Worm (Caenorhabditis elegans) whole organism, L1 larva: ENCODE data around the gene gem-1.
A peak's percentile ranks its signal among the peaks of the same experiment; 100 is the strongest.

ENCODE experiments used
- C16A3.4 ChIP-seq: fragments of 150-350 bp; optimal IDR thresholded peaks from 2 replicates; lab custom pipeline; 2014; ENCODE audit warnings: missing biosample characterization, missing genetic modification characterization
- F16B12.6 ChIP-seq: fragments of 150-350 bp; optimal IDR thresholded peaks from 2 replicates; lab custom pipeline; 2014; ENCODE audit warnings: missing biosample characterization, missing genetic modification characterization
- Y116A8C.19 ChIP-seq: sonication (generic microtip); optimal IDR thresholded peaks from 2 replicates; lab custom pipeline; 2016; ENCODE audit warnings: missing compliant biosample characterization, missing genetic modification characterization, borderline replicate concordance
- aha-1 ChIP-seq: fragments of 150-350 bp; optimal IDR thresholded peaks from 2 replicates; lab custom pipeline; 2014; ENCODE audit warnings: missing biosample characterization, missing genetic modification characterization
- alr-1 ChIP-seq: fragments of 200-800 bp; sonication (Bioruptor generic); optimal IDR thresholded peaks from 2 replicates; lab custom pipeline; 2018; ENCODE audit warnings: borderline replicate concordance, mild to moderate bottlenecking, missing genetic modification characterization, missing compliant biosample characterization
- aly-2 ChIP-seq: fragments of 150-350 bp; optimal IDR thresholded peaks from 2 replicates; lab custom pipeline; 2014; ENCODE audit warnings: missing biosample characterization, missing genetic modification characterization
- ceh-8 ChIP-seq: fragments of 200-800 bp; sonication (Bioruptor generic); optimal IDR thresholded peaks from 2 replicates; lab custom pipeline; 2018; ENCODE audit warnings: mild to moderate bottlenecking, missing genetic modification characterization, moderate library complexity, missing compliant biosample characterization
- ces-1 ChIP-seq: fragments of 150-350 bp; optimal IDR thresholded peaks from 2 replicates; lab custom pipeline; 2014; ENCODE audit warnings: missing biosample characterization, missing genetic modification reagents, missing genetic modification characterization
- dpl-1 ChIP-seq, 3 experiments: fragments of 150-350 bp in 2 of 3; sonication (generic microtip) in 1 of 3; optimal IDR thresholded peaks; 2 replicates each; lab custom pipeline; 2014 to 2017; ENCODE audit warnings: missing biosample characterization in 3 of 3, missing genetic modification characterization in 3 of 3, missing genetic modification reagents in 3 of 3
- efl-1 ChIP-seq, 4 experiments: fragments of 150-350 bp; optimal IDR thresholded peaks in 3 of 4; peaks in 1 of 4; 1 replicate in 1 of 4; 2 replicates in 3 of 4; lab custom pipeline; 2014; ENCODE audit warnings: missing biosample characterization in 2 of 4, missing genetic modification characterization in 2 of 4, missing genetic modification reagents in 2 of 4
- efl-3 ChIP-seq: fragments of 200-800 bp; sonication (Bioruptor generic); optimal IDR thresholded peaks from 2 replicates; lab custom pipeline; 2018; ENCODE audit warnings: mild to moderate bottlenecking, missing genetic modification characterization, missing compliant biosample characterization
- egl-13 ChIP-seq: sonication (generic microtip); optimal IDR thresholded peaks from 2 replicates; lab custom pipeline; 2016; ENCODE audit warnings: missing genotype, missing genetic modification reagents, missing genetic modification characterization, missing compliant biosample characterization
- elt-2 ChIP-seq: sonication (generic microtip); optimal IDR thresholded peaks from 2 replicates; lab custom pipeline; 2016; ENCODE audit warnings: missing genetic modification characterization, mild to moderate bottlenecking, inconsistent platforms, missing compliant biosample characterization, missing genetic modification reagents
- elt-3 ChIP-seq, 6 experiments: fragments of 150-350 bp in 1 of 6; sonication (generic microtip); optimal IDR thresholded peaks; 2 replicates each; lab custom pipeline; 2017 to 2018; ENCODE audit warnings: missing biosample characterization in 6 of 6, missing genetic modification characterization in 6 of 6, inconsistent platforms in 1 of 6
- ets-5 ChIP-seq: fragments of 200-800 bp; sonication (Bioruptor generic); IDR thresholded peaks from 2 replicates; pipeline ENCODE4 v1.3.6; 2022; ENCODE audit warnings: missing genetic modification characterization, missing compliant biosample characterization
- fkh-10 ChIP-seq: sonication (generic microtip); optimal IDR thresholded peaks from 2 replicates; lab custom pipeline; 2017; ENCODE audit warnings: missing biosample characterization, missing genetic modification reagents, missing genetic modification characterization
- fkh-4 ChIP-seq: sonication (generic microtip); optimal IDR thresholded peaks from 2 replicates; lab custom pipeline; 2016; ENCODE audit warnings: missing compliant biosample characterization, missing genetic modification characterization, borderline replicate concordance
- fkh-8 ChIP-seq: sonication (generic microtip); optimal IDR thresholded peaks from 2 replicates; lab custom pipeline; 2016; ENCODE audit warnings: mild to moderate bottlenecking, missing genetic modification characterization, missing compliant biosample characterization
- grh-1 ChIP-seq: fragments of 200-800 bp; sonication (Bioruptor generic); IDR thresholded peaks from 2 replicates; pipeline ENCODE4 v1.3.6; 2022; ENCODE audit warnings: missing genetic modification reagents, missing genetic modification characterization, missing compliant biosample characterization
- hlh-17 ChIP-seq: fragments of 200-800 bp; sonication (Bioruptor generic); optimal IDR thresholded peaks from 2 replicates; lab custom pipeline; 2018; ENCODE audit warnings: missing genetic modification characterization, mild to moderate bottlenecking, missing compliant biosample characterization, moderate library complexity, borderline replicate concordance
- hlh-4 ChIP-seq: sonication (generic microtip); optimal IDR thresholded peaks from 2 replicates; lab custom pipeline; 2016; ENCODE audit warnings: mild to moderate bottlenecking, missing genetic modification characterization, missing compliant biosample characterization
- isw-1 ChIP-seq: fragments of 200-800 bp; sonication (Bioruptor generic); IDR thresholded peaks from 2 replicates; pipeline ENCODE4 v1.3.6; 2022; ENCODE audit warnings: missing genetic modification characterization, missing compliant biosample characterization
- jun-1 ChIP-seq: fragments of 150-350 bp; optimal IDR thresholded peaks from 2 replicates; lab custom pipeline; 2014; ENCODE audit warnings: missing biosample characterization, missing genetic modification reagents, missing genetic modification characterization
- lin-14 ChIP-seq: fragments of 200-800 bp; sonication (Bioruptor generic); optimal IDR thresholded peaks from 2 replicates; lab custom pipeline; 2018; ENCODE audit warnings: mild to moderate bottlenecking, missing genetic modification characterization, moderate library complexity, missing compliant biosample characterization
- lin-15B ChIP-seq: fragments of 150-350 bp; sonication (generic microtip); optimal IDR thresholded peaks from 3 replicates; lab custom pipeline; 2014; ENCODE audit warnings: missing biosample characterization, missing genetic modification characterization
- lin-35 ChIP-seq, 2 experiments: fragments of 150-350 bp; optimal IDR thresholded peaks; 2 replicates each; lab custom pipeline; 2014; ENCODE audit warnings: missing biosample characterization in 2 of 2, missing genetic modification characterization in 2 of 2, missing genetic modification reagents in 2 of 2
- lin-39 ChIP-seq: fragments of 150-350 bp; optimal IDR thresholded peaks from 2 replicates; lab custom pipeline; 2014; ENCODE audit warnings: missing biosample characterization, missing genetic modification reagents, missing genetic modification characterization
- lir-3 ChIP-seq: sonication (generic microtip); optimal IDR thresholded peaks from 2 replicates; lab custom pipeline; 2016; ENCODE audit warnings: mild to moderate bottlenecking, missing genetic modification characterization, moderate library complexity, missing compliant biosample characterization; ENCODE audit not compliant: poor library complexity
- lsy-2 ChIP-seq, 2 experiments: fragments of 150-350 bp; optimal IDR thresholded peaks; 2 replicates each; lab custom pipeline; 2014; ENCODE audit warnings: missing biosample characterization in 2 of 2, missing genetic modification characterization in 2 of 2
- mdl-1 ChIP-seq, 2 experiments: fragments of 150-350 bp; optimal IDR thresholded peaks; 2 replicates each; lab custom pipeline; 2014 to 2017; ENCODE audit warnings: missing biosample characterization in 2 of 2, missing genetic modification characterization in 2 of 2, inconsistent platforms in 1 of 2
- mep-1 ChIP-seq: fragments of 150-350 bp; optimal IDR thresholded peaks from 2 replicates; lab custom pipeline; 2014; ENCODE audit warnings: missing biosample characterization, missing genetic modification characterization
- nhr-12 ChIP-seq: sonication (generic microtip); optimal IDR thresholded peaks from 2 replicates; lab custom pipeline; 2017; ENCODE audit warnings: missing biosample characterization, missing genetic modification characterization
- nhr-19 ChIP-seq: fragments of 200-800 bp; sonication (Bioruptor generic); conservative IDR thresholded peaks from 2 replicates; pipeline ENCODE4 v1.3.6; 2022; ENCODE audit warnings: missing genetic modification characterization, missing compliant biosample characterization
- nhr-20 ChIP-seq: sonication (generic microtip); optimal IDR thresholded peaks from 2 replicates; lab custom pipeline; 2016; ENCODE audit warnings: mild to moderate bottlenecking, missing genetic modification characterization, missing compliant biosample characterization
- nhr-237 ChIP-seq: fragments of 150-350 bp; optimal IDR thresholded peaks from 2 replicates; lab custom pipeline; 2014; ENCODE audit warnings: missing biosample characterization, missing genetic modification characterization
- nhr-28 ChIP-seq: fragments of 150-350 bp; optimal IDR thresholded peaks from 2 replicates; lab custom pipeline; 2014; ENCODE audit warnings: missing biosample characterization, missing genetic modification characterization
- nhr-71 ChIP-seq: sonication (generic microtip); optimal IDR thresholded peaks from 2 replicates; lab custom pipeline; 2016; ENCODE audit warnings: mild to moderate bottlenecking, missing genetic modification characterization, moderate library complexity, missing compliant biosample characterization
- nhr-77 ChIP-seq: fragments of 150-350 bp; optimal IDR thresholded peaks from 2 replicates; lab custom pipeline; 2014; ENCODE audit warnings: missing biosample characterization, missing genetic modification characterization
- nhr-85 ChIP-seq: sonication (generic microtip); peaks from one replicate; lab custom pipeline; 2016; ENCODE audit warnings: missing genetic modification characterization, inconsistent platforms, missing compliant biosample characterization
- pag-3 ChIP-seq: sonication (generic microtip); optimal IDR thresholded peaks from 2 replicates; lab custom pipeline; 2017; ENCODE audit warnings: missing genetic modification characterization, mild to moderate bottlenecking, missing compliant biosample characterization, antibody characterized with exemption, borderline replicate concordance; ENCODE audit not compliant: insufficient read depth
- sox-4 ChIP-seq: sonication (generic microtip); optimal IDR thresholded peaks from 2 replicates; lab custom pipeline; 2016; ENCODE audit warnings: missing genetic modification characterization, missing compliant biosample characterization
- sptf-1 ChIP-seq: fragments of 150-350 bp; optimal IDR thresholded peaks from 2 replicates; lab custom pipeline; 2014; ENCODE audit warnings: missing biosample characterization, missing genetic modification characterization
- sup-37 ChIP-seq: fragments of 200-800 bp; sonication (Bioruptor generic); optimal IDR thresholded peaks from 2 replicates; lab custom pipeline; 2018; ENCODE audit warnings: mild to moderate bottlenecking, missing genetic modification characterization, missing compliant biosample characterization
- swsn-7 ChIP-seq: sonication (generic microtip); optimal IDR thresholded peaks from 2 replicates; lab custom pipeline; 2016; ENCODE audit warnings: missing genetic modification characterization, missing compliant biosample characterization
- unc-86 ChIP-seq: sonication (generic microtip); optimal IDR thresholded peaks from 2 replicates; lab custom pipeline; 2016; ENCODE audit warnings: missing genetic modification characterization, missing compliant biosample characterization
- zip-4 ChIP-seq: fragments of 200-800 bp; sonication (Bioruptor generic); optimal IDR thresholded peaks from 2 replicates; lab custom pipeline; 2018; ENCODE audit warnings: mild to moderate bottlenecking, missing genetic modification characterization, moderate library complexity, missing compliant biosample characterization
- ztf-4 ChIP-seq: fragments of 150-350 bp; optimal IDR thresholded peaks from 2 replicates; lab custom pipeline; 2014; ENCODE audit warnings: missing biosample characterization, missing genetic modification characterization

gem-1 gene

DNA sequence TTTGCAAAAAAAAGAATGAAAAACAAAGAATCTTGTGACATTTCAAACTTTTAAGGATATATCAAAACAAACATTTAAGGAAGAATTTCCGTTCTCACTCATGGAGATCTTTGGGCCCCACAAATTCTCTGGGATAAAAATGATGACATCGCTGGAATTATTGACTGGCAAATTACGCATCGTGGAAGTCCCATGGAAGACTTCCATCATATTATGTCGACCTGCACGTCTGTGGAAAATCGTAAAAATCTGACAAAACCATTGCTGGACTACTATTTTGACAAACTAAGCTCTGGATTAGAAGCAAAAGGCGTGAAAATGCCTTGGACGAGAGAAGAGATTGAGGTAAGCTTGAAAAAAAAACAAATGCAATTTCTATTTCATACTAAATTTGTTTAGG is 40.7 kb upstream of the gem-1 start:
- no peak for TF ChIP-seq mdl-1 (tag; optimal IDR thresholded peaks at IDR 0.05; lab: Kevin White, UChicago)
- no peak for TF ChIP-seq F16B12.6 (tag; lab: Kevin White, UChicago)
- peak; percentile 32 for TF ChIP-seq nhr-85 (tag; lab: Kevin White, UChicago)
- TF ChIP-seq lin-15B (tag; lab: Kevin White, UChicago) = no peak

DNA sequence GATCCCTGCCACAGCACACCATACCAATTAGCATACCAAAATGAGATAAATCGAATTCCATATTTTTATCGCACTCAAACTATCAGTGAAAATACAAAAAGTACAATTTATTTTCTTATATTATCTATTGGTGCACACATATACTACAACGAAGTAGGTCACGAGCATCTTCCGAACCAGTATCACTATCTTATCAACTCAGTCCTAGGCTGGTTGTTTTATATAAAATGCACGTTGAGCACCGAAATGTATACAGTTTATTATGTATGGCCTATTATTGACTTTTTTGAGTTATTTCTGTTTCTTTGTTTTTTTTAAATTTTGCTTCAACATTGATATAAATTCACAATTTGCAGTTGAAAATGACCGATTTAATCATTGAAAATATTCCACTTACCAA is 38.9 kb upstream of the gem-1 start, which contains the start of gene C29F7.2:
TSS of gene C29F7.2 (plus strand) at position 357 of the 400 bp plus-strand sequence.
- TF ChIP-seq isw-1 (GFP tag; lab: Robert Waterston, UW) (no peak), jun-1 (tag; lab: Kevin White, UChicago) (no peak), lir-3 (tag; lab: Kevin White, UChicago) (no peak), lin-35 (GFP tag; optimal IDR thresholded peaks at IDR 0.05; lab: Kevin White, UChicago) (peak in 1 of 2 experiments; percentile 35), efl-3 (GFP tag; lab: Kevin White, UChicago) (no peak), nhr-71 (tag; lab: Kevin White, UChicago) (peak; percentile 19), aha-1 (no peak), mep-1 (tag; lab: Kevin White, UChicago) (no peak), elt-2 (tag; lab: Kevin White, UChicago) (peak; percentile 94), efl-1 (optimal IDR thresholded peaks at IDR 0.05; lab: Kevin White, UChicago) (no peak), efl-1 (GFP tag; optimal IDR thresholded peaks at IDR 0.05 in 1 of 2; lab: Kevin White, UChicago) (peak in 1 of 2 experiments; percentile 65), nhr-20 (tag; lab: Kevin White, UChicago) (peak; percentile 43), dpl-1 (GFP tag; optimal IDR thresholded peaks at IDR 0.05; lab: Kevin White, UChicago) (no peak)

DNA sequence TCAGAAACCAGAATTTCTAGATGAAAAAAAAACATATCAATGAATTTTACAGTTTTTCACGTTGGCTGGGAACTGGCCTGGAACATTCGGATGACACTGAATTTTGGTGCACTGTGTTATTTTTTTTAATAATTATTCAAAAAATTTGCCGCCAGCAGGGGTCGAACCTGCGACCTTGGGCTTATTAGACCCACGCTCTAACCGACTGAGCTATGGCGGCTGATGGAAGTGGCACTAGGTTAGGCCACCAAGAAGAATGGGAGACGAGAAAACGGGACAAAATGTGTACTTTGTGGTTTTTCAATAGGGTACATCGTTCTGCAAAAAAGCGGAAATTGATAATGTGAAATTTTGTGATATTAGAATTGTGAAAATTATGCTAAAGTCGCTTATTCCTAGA is 38.2 kb upstream of the gem-1 start:
- TF ChIP-seq efl-3 (GFP tag; lab: Kevin White, UChicago) = no peak
- TF ChIP-seq ets-5 (GFP tag; lab: Robert Waterston, UW) = no peak
- no peak for TF ChIP-seq nhr-77 (tag; lab: Kevin White, UChicago)
- TF ChIP-seq grh-1 = no peak
- TF ChIP-seq lin-14 = peak; percentile 29
- TF ChIP-seq nhr-237 (tag; lab: Kevin White, UChicago) = no peak
- no peak for TF ChIP-seq lin-39 (tag; lab: Kevin White, UChicago)
- no peak for TF ChIP-seq fkh-8 (tag; lab: Kevin White, UChicago)
- TF ChIP-seq sup-37 = no peak
- TF ChIP-seq nhr-19 (GFP tag; lab: Robert Waterston, UW) = peak; percentile 51
- TF ChIP-seq nhr-20 (tag; lab: Kevin White, UChicago) = peak; percentile 56
- TF ChIP-seq egl-13 (tag; lab: Kevin White, UChicago) = no peak
- TF ChIP-seq nhr-28 (tag; lab: Kevin White, UChicago) = no peak
- TF ChIP-seq pag-3 (tag; lab: Kevin White, UChicago) = no peak
- TF ChIP-seq hlh-4 (tag; lab: Kevin White, UChicago) = no peak
- TF ChIP-seq zip-4 = no peak
- TF ChIP-seq ztf-4 (tag; lab: Kevin White, UChicago) = no peak
- TF ChIP-seq swsn-7 (tag; lab: Kevin White, UChicago) = peak; percentile 21
- no peak for TF ChIP-seq hlh-17
- TF ChIP-seq nhr-12 = no peak
- no peak for TF ChIP-seq ceh-8 (GFP tag; lab: Kevin White, UChicago)
- TF ChIP-seq alr-1 (tag; lab: Kevin White, UChicago) = no peak
- TF ChIP-seq elt-2 (tag; lab: Kevin White, UChicago) = peak; percentile 2
- no peak for TF ChIP-seq ces-1
- TF ChIP-seq fkh-10 (GFP tag; lab: Kevin White, UChicago) = no peak
- TF ChIP-seq unc-86 (tag; lab: Kevin White, UChicago) = no peak
- TF ChIP-seq jun-1 (tag; lab: Kevin White, UChicago) = no peak
- peak in 1 of 2 experiments; percentile 43 for TF ChIP-seq lin-35 (GFP tag; optimal IDR thresholded peaks at IDR 0.05; lab: Kevin White, UChicago)
- TF ChIP-seq lsy-2 (tag; optimal IDR thresholded peaks at IDR 0.05; lab: Kevin White, UChicago) = peak in 1 of 2 experiments; percentile 23
- TF ChIP-seq Y116A8C.19 (tag; lab: Kevin White, UChicago) = no peak
- no peak for TF ChIP-seq sox-4
- TF ChIP-seq sptf-1 (tag; lab: Kevin White, UChicago) = no peak
- no peak for TF ChIP-seq elt-3 (tag; optimal IDR thresholded peaks at IDR 0.05; lab: Kevin White, UChicago)
- peak; percentile 50 for TF ChIP-seq nhr-71 (tag; lab: Kevin White, UChicago)
- no peak for TF ChIP-seq fkh-4 (tag; lab: Kevin White, UChicago)
- TF ChIP-seq aly-2 (tag; lab: Kevin White, UChicago) = no peak
- peak; percentile 5 for TF ChIP-seq C16A3.4 (tag; lab: Kevin White, UChicago)
